Fruit fly (Drosophila melanogaster) whole organism, prepupa: ENCODE measurements around the gene CG33170.

ENCODE experiments used
- Blimp-1 ChIP-seq: fragments of 200-800 bp; sonication (Bioruptor generic); optimal IDR thresholded peaks from 3 replicates; lab custom pipeline; 2017; ENCODE audit warnings: missing biosample characterization, missing genetic modification characterization, mild to moderate bottlenecking, moderate library complexity, missing genetic modification reagents
- CG10669 ChIP-seq: fragments of 200-800 bp; sonication (Bioruptor generic); optimal IDR thresholded peaks from 3 replicates; lab custom pipeline; 2018; ENCODE audit warnings: missing biosample characterization, mild to moderate bottlenecking, missing genetic modification characterization, moderate library complexity
- CG11294 ChIP-seq: fragments of 200-800 bp; sonication (Bioruptor generic); IDR thresholded peaks from 2 replicates; pipeline ENCODE4 v1.3.6; 2022; ENCODE audit warnings: missing biosample characterization, missing genetic modification characterization
- CG15336 ChIP-seq: fragments of 200-800 bp; sonication (Bioruptor generic); IDR thresholded peaks from 2 replicates; pipeline ENCODE4 v1.3.6; 2022; ENCODE audit warnings: missing biosample characterization, missing genetic modification characterization
- CG34406 ChIP-seq: fragments of 200-800 bp; sonication (Bioruptor generic); optimal IDR thresholded peaks from 3 replicates; lab custom pipeline; 2016; ENCODE audit warnings: missing biosample characterization, missing genetic modification characterization
- CG3919 ChIP-seq: fragments of 200-800 bp; sonication (Bioruptor generic); optimal IDR thresholded peaks from 3 replicates; lab custom pipeline; 2016; ENCODE audit warnings: missing biosample characterization, missing genetic modification characterization
- CG6276 ChIP-seq: fragments of 200-800 bp; sonication (Bioruptor generic); optimal IDR thresholded peaks from 2 replicates; lab custom pipeline; 2017; ENCODE audit warnings: missing biosample characterization, mild to moderate bottlenecking, missing genetic modification characterization
- CG6808 ChIP-seq: fragments of 200-800 bp; sonication (Bioruptor generic); optimal IDR thresholded peaks from 3 replicates; lab custom pipeline; 2017; ENCODE audit warnings: missing biosample characterization, missing genetic modification characterization, mild to moderate bottlenecking, moderate library complexity, missing genetic modification reagents
- CG7368 ChIP-seq: fragments of 200-800 bp; sonication (Bioruptor generic); optimal IDR thresholded peaks from 3 replicates; lab custom pipeline; 2016; ENCODE audit warnings: missing biosample characterization, missing genetic modification characterization
- CG8119 ChIP-seq: fragments of 200-800 bp; sonication (Bioruptor generic); IDR thresholded peaks from 3 replicates; pipeline ENCODE4 v1.3.6; 2022; ENCODE audit warnings: missing biosample characterization, missing genetic modification characterization
- CG8632 ChIP-seq: fragments of 200-800 bp; sonication (Bioruptor generic); optimal IDR thresholded peaks from 3 replicates; lab custom pipeline; 2016; ENCODE audit warnings: missing biosample characterization, missing genetic modification characterization
- CG9139 ChIP-seq: fragments of 200-800 bp; sonication (Bioruptor generic); optimal IDR thresholded peaks from 3 replicates; lab custom pipeline; 2017; ENCODE audit warnings: missing biosample characterization, mild to moderate bottlenecking, missing genetic modification characterization
- Eip75B ChIP-seq: fragments of 200-800 bp; sonication (Bioruptor generic); optimal IDR thresholded peaks from 3 replicates; lab custom pipeline; 2016; ENCODE audit warnings: missing biosample characterization, missing genetic modification characterization
- Eip78C ChIP-seq: fragments of 200-800 bp; sonication (Bioruptor generic); peaks from one replicate; lab custom pipeline; 2016; ENCODE audit warnings: missing biosample characterization, missing genetic modification characterization
- Ets96B ChIP-seq: fragments of 200-800 bp; optimal IDR thresholded peaks from 2 replicates; lab custom pipeline; 2019; ENCODE audit warnings: missing biosample characterization, mild to moderate bottlenecking, missing genetic modification characterization, moderate library complexity
- Gug ChIP-seq: fragments of 200-800 bp; sonication (Bioruptor generic); IDR thresholded peaks from 2 replicates; pipeline ENCODE4 v1.3.6; 2022; ENCODE audit warnings: missing biosample characterization, missing genetic modification characterization
- Hr4 ChIP-seq: fragments of 200-800 bp; sonication (Bioruptor generic); optimal IDR thresholded peaks from 3 replicates; lab custom pipeline; 2016; ENCODE audit warnings: missing biosample characterization, missing genetic modification characterization
- Lpt ChIP-seq: fragments of 200-800 bp; sonication (Bioruptor generic); optimal IDR thresholded peaks from 3 replicates; lab custom pipeline; 2016; ENCODE audit warnings: missing biosample characterization, missing genetic modification characterization
- OdsH ChIP-seq: fragments of 200-800 bp; sonication (Bioruptor generic); optimal IDR thresholded peaks from 3 replicates; lab custom pipeline; 2016; ENCODE audit warnings: missing biosample characterization, missing genetic modification characterization
- Sox102F ChIP-seq: fragments of 200-800 bp; sonication (Bioruptor generic); optimal IDR thresholded peaks from 2 replicates; lab custom pipeline; 2016; ENCODE audit warnings: missing biosample characterization, mild to moderate bottlenecking, missing genetic modification characterization
- Sox14 ChIP-seq: fragments of 200-800 bp; sonication (Bioruptor generic); optimal IDR thresholded peaks from 3 replicates; lab custom pipeline; 2016; ENCODE audit warnings: missing biosample characterization, missing genetic modification characterization
- acj6 ChIP-seq: fragments of 200-800 bp; sonication (Bioruptor generic); optimal IDR thresholded peaks from 3 replicates; lab custom pipeline; 2016; ENCODE audit warnings: missing biosample characterization, missing genetic modification characterization
- dac ChIP-seq: fragments of 200-800 bp; sonication (Bioruptor generic); optimal IDR thresholded peaks from 2 replicates; lab custom pipeline; 2017; ENCODE audit warnings: missing biosample characterization, mild to moderate bottlenecking, missing genetic modification characterization
- eg ChIP-seq: fragments of 200-800 bp; sonication (Bioruptor generic); IDR thresholded peaks from 3 replicates; pipeline ENCODE4 v1.3.6; 2022; ENCODE audit warnings: missing biosample characterization, missing genetic modification characterization
- esn ChIP-seq: fragments of 200-800 bp; sonication (Bioruptor generic); optimal IDR thresholded peaks from 2 replicates; lab custom pipeline; 2016; ENCODE audit warnings: missing biosample characterization, mild to moderate bottlenecking, missing genetic modification characterization, moderate library complexity
- lz ChIP-seq: fragments of 200-800 bp; sonication (Bioruptor generic); optimal IDR thresholded peaks from 3 replicates; lab custom pipeline; 2016; ENCODE audit warnings: missing biosample characterization, missing genetic modification characterization
- salr ChIP-seq, 2 experiments: fragments of 200-800 bp; sonication (Bioruptor generic); optimal IDR thresholded peaks; 3 replicates each; lab custom pipeline; 2016 to 2018; ENCODE audit warnings: missing biosample characterization in 2 of 2, missing genetic modification characterization in 2 of 2, mild to moderate bottlenecking in 1 of 2
- spab ChIP-seq: fragments of 200-800 bp; sonication (Bioruptor generic); optimal IDR thresholded peaks from 2 replicates; lab custom pipeline; 2017; ENCODE audit warnings: missing biosample characterization, mild to moderate bottlenecking, missing genetic modification characterization, missing genetic modification reagents
- ss ChIP-seq, 2 experiments: fragments of 200-800 bp; sonication (Bioruptor generic); optimal IDR thresholded peaks; 2 replicates in 1 of 2; 3 replicates in 1 of 2; lab custom pipeline; 2017 to 2018; ENCODE audit warnings: mild to moderate bottlenecking in 2 of 2, missing biosample characterization in 2 of 2, missing genetic modification characterization in 2 of 2, moderate library complexity in 1 of 2
- svp ChIP-seq: fragments of 200-800 bp; sonication (Bioruptor generic); peaks from one replicate; lab custom pipeline; 2016; ENCODE audit warnings: missing biosample characterization, missing genetic modification characterization

Gene CG33170

dm6 chr3L:22851172-22852128 lies 12.9 kb upstream of the CG33170 start (continued):
- TF ChIP-seq CG3919 (GFP tag; lab: Kevin White, UChicago) (peak; percentile 64), CG15336 (GFP tag; lab: Robert Waterston, UW) (peak; percentile 38; the same call in 1 of the 2 replicates), Lpt (GFP tag; lab: Kevin White, UChicago) (peak; percentile 78), acj6 (GFP tag; lab: Kevin White, UChicago) (peak; percentile 6), dac (GFP tag; lab: Kevin White, UChicago) (no peak), Eip75B (GFP tag; lab: Kevin White, UChicago) (peak; percentile 78), CG6276 (GFP tag; lab: Kevin White, UChicago) (peak; percentile 79), Blimp-1 (GFP tag; lab: Kevin White, UChicago) (peak; percentile 97), CG6808 (GFP tag; lab: Kevin White, UChicago) (peak; percentile 96), CG7368 (GFP tag; lab: Kevin White, UChicago) (peak; percentile 52), Hr4 (no peak), CG10669 (GFP tag; lab: Kevin White, UChicago) (peak; percentile 85), salr (GFP tag; optimal IDR thresholded peaks at IDR 0.05; lab: Kevin White, UChicago) (peak; percentile 50 to 54)

- no peak for TF ChIP-seq OdsH (GFP tag; lab: Kevin White, UChicago)
- TF ChIP-seq CG8119 (GFP tag; lab: Robert Waterston, UW) = no peak
- no peak for TF ChIP-seq Sox14
- TF ChIP-seq CG8632 = no peak
- TF ChIP-seq CG11294 = no peak
- TF ChIP-seq eg (GFP tag; lab: Robert Waterston, UW) = no peak
- no peak for TF ChIP-seq dac (GFP tag; lab: Kevin White, UChicago)
- no peak for TF ChIP-seq CG7368 (GFP tag; lab: Kevin White, UChicago)
- TF ChIP-seq Eip75B (GFP tag; lab: Kevin White, UChicago) = no peak
These were observed 11.0 kb upstream of the CG33170 start, which contains the start of gene CG32462 for dm6 chr3L:22853412-22853811. Gene CG32462, minus strand, starts transcription at chr3L:22853512.

- peak in 1 of 2 experiments; percentile 90 for TF ChIP-seq ss (GFP tag; optimal IDR thresholded peaks at IDR 0.05; lab: Kevin White, UChicago)
- TF ChIP-seq lz (GFP tag; lab: Kevin White, UChicago) = no peak
These were observed 8.4 kb upstream of the CG33170 start, which contains the start of gene CG32459 for dm6 chr3L:22856009-22856477. Gene CG32459, minus strand, starts transcription at chr3L:22856059.

- TF ChIP-seq lz (GFP tag; lab: Kevin White, UChicago) = no peak
- TF ChIP-seq OdsH (GFP tag; lab: Kevin White, UChicago) = no peak
- TF ChIP-seq spab (GFP tag; lab: Kevin White, UChicago) = no peak
- no peak for TF ChIP-seq svp (GFP tag; lab: Kevin White, UChicago)
- TF ChIP-seq esn (GFP tag; lab: Kevin White, UChicago) = no peak
- no peak for TF ChIP-seq Eip78C (GFP tag; lab: Kevin White, UChicago)
- no peak for TF ChIP-seq CG8119 (GFP tag; lab: Robert Waterston, UW)
- no peak for TF ChIP-seq Gug (GFP tag; lab: Robert Waterston, UW)
- TF ChIP-seq Ets96B (tag; lab: Kevin White, UChicago) = no peak
- TF ChIP-seq Blimp-1 (GFP tag; lab: Kevin White, UChicago) = no peak
- no peak for TF ChIP-seq Sox102F (GFP tag; lab: Kevin White, UChicago)
- no peak for TF ChIP-seq CG9139 (GFP tag; lab: Kevin White, UChicago)
- TF ChIP-seq CG34406 (GFP tag; lab: Kevin White, UChicago) = no peak
These were observed 3.9 kb upstream of the CG33170 start, which contains the start of gene CG13239 for dm6 chr3L:22860487-22860886. Gene CG13239, plus strand, starts transcription at chr3L:22860787.
